Fruit fly (Drosophila melanogaster): ENCODE results near the gene CtsL4.

The CtsL4 gene

dm6 chr2L:10334854-10335277 is 21.5 kb downstream of the CtsL4 start (continued):
- TF ChIP-seq CG10462 (GFP tag; optimal IDR thresholded peaks at IDR 0.05) (no peak), CG9215 (GFP tag; IDR thresholded peaks at IDR 0.05) (no peak), Elba2 (GFP tag; optimal IDR thresholded peaks at IDR 0.05) (no peak), CG6654 (GFP tag; optimal IDR thresholded peaks at IDR 0.05) (no peak), sd (tag; optimal IDR thresholded peaks at IDR 0.05) (peak; percentile 93), CG31224 (GFP tag; IDR thresholded peaks at IDR 0.05) (no peak), dpn (GFP tag; optimal IDR thresholded peaks at IDR 0.05) (peak; percentile 44 to 62), seq (GFP tag; IDR thresholded peaks at IDR 0.05) (no peak), Stat92E (GFP tag; optimal IDR thresholded peaks at IDR 0.05) (peak in 1 of 3 experiments; percentile 33), C15 (GFP tag; IDR thresholded peaks at IDR 0.05) (no peak), dmrt99B (tag; optimal IDR thresholded peaks at IDR 0.05) (peak; percentile 47), HmgD (GFP tag; optimal IDR thresholded peaks at IDR 0.05) (peak; percentile 11), CG7357 (GFP tag; IDR thresholded peaks at IDR 0.05) (no peak), CG10543 (GFP tag; optimal IDR thresholded peaks at IDR 0.05) (peak; percentile 97), Hsf (GFP tag; optimal IDR thresholded peaks at IDR 0.05) (peak; percentile 44), Xrp1 (GFP tag; IDR thresholded peaks at IDR 0.05) (peak; percentile 67), CG2712 (tag; optimal IDR thresholded peaks at IDR 0.05) (peak; percentile 56), CG4328 (GFP tag; optimal IDR thresholded peaks at IDR 0.05) (peak; percentile 88), CG15269 (tag; optimal IDR thresholded peaks at IDR 0.05) (peak; percentile 36), CG32532 (GFP tag; IDR thresholded peaks at IDR 0.05) (peak; percentile 76; the same call in 1 of the 2 replicates), Deaf1 (tag; optimal IDR thresholded peaks at IDR 0.05) (peak; percentile 40), lola (GFP tag; optimal IDR thresholded peaks at IDR 0.05) (peak in 2 of 3 experiments; percentile 45 to 82), Spps (tag; optimal IDR thresholded peaks at IDR 0.05) (peak; percentile 43), pros (GFP tag; optimal IDR thresholded peaks at IDR 0.05) (peak; percentile 74), nerfin-2 (GFP tag; IDR thresholded peaks at IDR 0.05; ENCODE audit: partially characterized antibody) (no peak), cad (GFP tag; optimal IDR thresholded peaks at IDR 0.05) (no peak), CG11085 (GFP tag; IDR thresholded peaks at IDR 0.05) (no peak), CG6272 (GFP tag; IDR thresholded peaks at IDR 0.05) (no peak), ato (GFP tag; IDR thresholded peaks at IDR 0.05; ENCODE audit: partially characterized antibody) (peak; percentile 13; the same call in 1 of the 2 replicates), sima (GFP tag; optimal IDR thresholded peaks at IDR 0.05) (no peak), Poxn (GFP tag; IDR thresholded peaks at IDR 0.05) (no peak), CG34376 (GFP tag; optimal IDR thresholded peaks at IDR 0.05) (peak; percentile 99), pnt (GFP tag; optimal IDR thresholded peaks at IDR 0.05) (peak; percentile 27), MBD-R2 (GFP tag; IDR thresholded peaks at IDR 0.05) (peak; percentile 81), trem (tag; optimal IDR thresholded peaks at IDR 0.05) (peak; percentile 47), hb (GFP tag; IDR thresholded peaks at IDR 0.05; ENCODE audit: partially characterized antibody) (no peak), CG1024 (GFP tag; IDR thresholded peaks at IDR 0.05) (peak; percentile 75; the same call in 1 of the 2 replicates), Aef1 (GFP tag; IDR thresholded peaks at IDR 0.05) (no peak), CG6683 (GFP tag; optimal IDR thresholded peaks at IDR 0.05) (peak; percentile 50), klu (GFP tag; IDR thresholded peaks at IDR 0.05) (no peak), vvl (GFP tag; IDR thresholded peaks at IDR 0.05) (peak; percentile 93), NC2α (GFP tag; optimal IDR thresholded peaks at IDR 0.05) (no peak), slou (GFP tag; optimal IDR thresholded peaks at IDR 0.05) (no peak), en (GFP tag; optimal IDR thresholded peaks at IDR 0.05) (no peak), fd64A (GFP tag; optimal IDR thresholded peaks at IDR 0.05) (no peak), chinmo (GFP tag; IDR thresholded peaks at IDR 0.05; ENCODE audit: partially characterized antibody) (peak; percentile 98), corto (GFP tag; optimal IDR thresholded peaks at IDR 0.05) (no peak), CG3838 (GFP tag; optimal IDR thresholded peaks at IDR 0.05) (no peak), dysf (GFP tag; IDR thresholded peaks at IDR 0.05) (no peak; the same call in 2 of the 3 replicates), lmd (GFP tag; IDR thresholded peaks at IDR 0.05) (no peak), HmgZ (tag; optimal IDR thresholded peaks at IDR 0.05) (peak; percentile 92)
